Worm (Caenorhabditis elegans) whole organism, L4 larva: ENCODE results near the gene F41G3.3.

ENCODE experiments used
- D1046.2 ChIP-seq: fragments of 200-800 bp; sonication (Bioruptor generic); IDR thresholded peaks from 2 replicates; pipeline ENCODE4 v1.3.6; 2022; ENCODE audit warnings: missing genetic modification characterization, missing compliant biosample characterization
- ama-1 ChIP-seq: fragments of 150-350 bp; optimal IDR thresholded peaks from 2 replicates; lab custom pipeline; 2014; ENCODE audit warnings: inconsistent platforms, mixed read lengths
- ceh-28 ChIP-seq: fragments of 150-350 bp; optimal IDR thresholded peaks from 2 replicates; lab custom pipeline; 2014; ENCODE audit warnings: missing biosample characterization, missing genetic modification reagents, missing genetic modification characterization
- duxl-1 ChIP-seq: sonication (generic microtip); optimal IDR thresholded peaks from 2 replicates; lab custom pipeline; 2016; ENCODE audit warnings: mild to moderate bottlenecking, missing genetic modification characterization, moderate library complexity, missing compliant biosample characterization; ENCODE audit not compliant: poor library complexity
- dve-1 ChIP-seq: sonication (generic microtip); optimal IDR thresholded peaks from 2 replicates; lab custom pipeline; 2017; ENCODE audit warnings: antibody characterized with exemption, mild to moderate bottlenecking, missing genetic modification characterization, missing compliant biosample characterization; ENCODE audit not compliant: insufficient read depth
- lin-15B ChIP-seq: fragments of 150-350 bp; sonication (generic microtip); optimal IDR thresholded peaks from 3 replicates; lab custom pipeline; 2014; ENCODE audit warnings: missing biosample characterization, missing genetic modification characterization
- mxl-2 ChIP-seq: fragments of 200-800 bp; sonication (Bioruptor generic); conservative IDR thresholded peaks from 2 replicates; pipeline ENCODE4 v1.3.6; 2022; ENCODE audit warnings: missing genetic modification reagents, missing genetic modification characterization, missing compliant biosample characterization
- nhr-237 ChIP-seq: sonication (generic microtip); optimal IDR thresholded peaks from 2 replicates; lab custom pipeline; 2017; ENCODE audit warnings: missing biosample characterization, missing genetic modification characterization
- nhr-42 ChIP-seq: fragments of 200-800 bp; sonication (Bioruptor generic); IDR thresholded peaks from 2 replicates; pipeline ENCODE4 v1.3.6; 2022; ENCODE audit warnings: missing genetic modification characterization, missing compliant biosample characterization
- pha-4 ChIP-seq, 2 experiments: fragments of 150-350 bp in 1 of 2; fragments of 200-800 bp in 1 of 2; sonication (Bioruptor generic) in 1 of 2; IDR thresholded peaks in 1 of 2; optimal IDR thresholded peaks in 1 of 2; 2 replicates each; pipeline versions ENCODE4 v1.3.6 to Lab custom; 2014 to 2022; ENCODE audit warnings: missing genetic modification characterization in 2 of 2, missing genetic modification reagents in 2 of 2, missing biosample characterization in 1 of 2, missing compliant biosample characterization in 1 of 2
- php-3 ChIP-seq: fragments of 200-800 bp; sonication (Bioruptor generic); IDR thresholded peaks from 2 replicates; pipeline ENCODE4 v1.3.6; 2022; ENCODE audit warnings: missing genetic modification reagents, missing genetic modification characterization, missing compliant biosample characterization
- pqm-1 ChIP-seq: sonication (generic microtip); optimal IDR thresholded peaks from 2 replicates; lab custom pipeline; 2017; ENCODE audit warnings: missing biosample characterization, missing genetic modification characterization
- saeg-2 ChIP-seq: fragments of 200-800 bp; sonication (Bioruptor generic); IDR thresholded peaks from 2 replicates; pipeline ENCODE4 v1.3.6; 2022; ENCODE audit warnings: missing genetic modification reagents, missing genetic modification characterization, missing compliant biosample characterization
- zip-11 ChIP-seq: fragments of 200-800 bp; sonication (Bioruptor generic); IDR thresholded peaks from 2 replicates; pipeline ENCODE4 v1.3.6; 2022; ENCODE audit warnings: missing genetic modification characterization, missing compliant biosample characterization

DNA sequence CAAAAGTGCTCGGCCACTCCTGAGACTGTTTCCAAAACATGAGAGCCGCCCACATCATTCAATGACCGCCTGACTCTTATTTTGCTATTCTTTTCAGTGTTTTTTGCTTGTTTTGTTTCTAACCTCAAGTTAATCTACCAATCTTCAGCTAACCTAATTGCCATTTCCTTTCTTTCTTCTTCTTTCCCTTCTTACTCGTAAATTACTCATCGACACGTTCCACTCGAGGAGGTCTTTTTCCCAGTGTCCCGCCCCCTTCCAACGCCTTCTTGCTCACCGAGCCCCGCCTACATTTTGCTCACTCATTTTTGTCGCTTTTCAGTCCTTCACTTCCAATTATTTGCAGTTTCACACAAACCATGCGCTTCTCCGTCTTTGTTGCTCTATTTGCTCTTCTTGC, 8.4 kb downstream of the F41G3.3 start, which contains the start of gene nlp-50:
- no peak for TF ChIP-seq php-3
- no peak for TF ChIP-seq lin-15B (tag; lab: Kevin White, UChicago)
- TF ChIP-seq D1046.2 (GFP tag; lab: Robert Waterston, UW): no peak
- TF ChIP-seq dve-1: no peak
- TF ChIP-seq pha-4 (GFP tag; IDR thresholded peaks at IDR 0.05; lab: Robert Waterston, UW): no peak
- TF ChIP-seq pha-4 (tag; optimal IDR thresholded peaks at IDR 0.05; lab: Kevin White, UChicago): no peak
- no peak for TF ChIP-seq ceh-28 (tag; lab: Kevin White, UChicago)
- no peak for TF ChIP-seq pqm-1
- no peak for TF ChIP-seq zip-11 (GFP tag; lab: Robert Waterston, UW)
- TF ChIP-seq nhr-42: no peak
- TF ChIP-seq ama-1: no peak
- no peak for TF ChIP-seq nhr-237 (tag; lab: Kevin White, UChicago)
- no peak for TF ChIP-seq mxl-2 (GFP tag; lab: Robert Waterston, UW)
- no peak for TF ChIP-seq saeg-2
- no peak for TF ChIP-seq duxl-1 (tag; lab: Kevin White, UChicago)
